Fruit fly (Drosophila melanogaster) whole organism, wandering third instar larva: ENCODE results near the gene Pgant35A.

Experiments
- CG32264 ChIP-seq: fragments of 200-800 bp; sonication (Bioruptor generic); optimal IDR thresholded peaks from 2 replicates; lab custom pipeline; 2016; ENCODE audit warnings: missing biosample characterization, missing genetic modification characterization
- OdsH ChIP-seq: fragments of 200-800 bp; sonication (Bioruptor generic); optimal IDR thresholded peaks from 2 replicates; lab custom pipeline; 2016; ENCODE audit warnings: missing biosample characterization, mild to moderate bottlenecking, missing genetic modification characterization
- psq ChIP-seq: fragments of 200-800 bp; sonication (Bioruptor generic); optimal IDR thresholded peaks from 3 replicates; lab custom pipeline; 2017; ENCODE audit warnings: missing biosample characterization, mild to moderate bottlenecking, missing genetic modification characterization, moderate library complexity
- usp ChIP-seq: fragments of >200 bp; optimal IDR thresholded peaks from 2 replicates; lab custom pipeline; 2017; ENCODE audit warnings: missing biosample characterization, missing genetic modification characterization

- TF ChIP-seq psq (no peak), OdsH (no peak), usp (GFP tag; lab: Kevin White, UChicago) (no peak), CG32264 (no peak)
These were observed 40.5 kb upstream of the Pgant35A start for dm6 chr2L:14318600-14318999.
